Worm (Caenorhabditis elegans) whole organism, L3 larva: ENCODE data around the gene C35B1.8.
A peak's percentile ranks its signal among the peaks of the same experiment; 100 is the strongest.

ENCODE experiments used
- aly-2 ChIP-seq: fragments of 150-350 bp; optimal IDR thresholded peaks from 2 replicates; lab custom pipeline; 2014; ENCODE audit warnings: missing biosample characterization, missing genetic modification characterization
- ama-1 ChIP-seq: fragments of 150-350 bp; optimal IDR thresholded peaks from 2 replicates; lab custom pipeline; 2018
- ceh-16 ChIP-seq: sonication (generic microtip); optimal IDR thresholded peaks from 2 replicates; lab custom pipeline; 2017; ENCODE audit warnings: missing biosample characterization, missing genetic modification characterization
- ceh-28 ChIP-seq: fragments of 150-350 bp; optimal IDR thresholded peaks from 2 replicates; lab custom pipeline; 2014; ENCODE audit warnings: missing biosample characterization, missing genetic modification reagents, missing genetic modification characterization
- ceh-82 ChIP-seq: fragments of 150-350 bp; optimal IDR thresholded peaks from 2 replicates; lab custom pipeline; 2014; ENCODE audit warnings: missing biosample characterization, missing genetic modification characterization
- ceh-9 ChIP-seq: sonication (generic microtip); optimal IDR thresholded peaks from 2 replicates; lab custom pipeline; 2018; ENCODE audit warnings: missing biosample characterization, missing genetic modification characterization
- daf-12 ChIP-seq: fragments of 150-350 bp; optimal IDR thresholded peaks from 2 replicates; lab custom pipeline; 2014; ENCODE audit warnings: missing biosample characterization, missing genetic modification reagents, missing genetic modification characterization
- egl-27 ChIP-seq: sonication (generic microtip); optimal IDR thresholded peaks from 4 replicates; lab custom pipeline; 2017; ENCODE audit warnings: missing biosample characterization, missing genetic modification reagents, missing genetic modification characterization
- egl-5 ChIP-seq: fragments of 150-350 bp; optimal IDR thresholded peaks from 2 replicates; lab custom pipeline; 2017; ENCODE audit warnings: missing biosample characterization, missing genetic modification reagents, missing genetic modification characterization, inconsistent platforms
- elt-1 ChIP-seq: fragments of 150-350 bp; optimal IDR thresholded peaks from 2 replicates; lab custom pipeline; 2014; ENCODE audit warnings: missing biosample characterization, missing genetic modification characterization
- elt-2 ChIP-seq: sonication (generic microtip); optimal IDR thresholded peaks from 2 replicates; lab custom pipeline; 2016; ENCODE audit warnings: missing genetic modification reagents, mild to moderate bottlenecking, missing genetic modification characterization, missing compliant biosample characterization
- elt-3 ChIP-seq, 3 experiments: fragments of 150-350 bp in 1 of 3; sonication (generic microtip) in 2 of 3; optimal IDR thresholded peaks; 2 replicates in 2 of 3; 4 replicates in 1 of 3; lab custom pipeline; 2014 to 2017; ENCODE audit warnings: missing biosample characterization in 3 of 3, missing genetic modification characterization in 3 of 3
- fkh-10 ChIP-seq: sonication (generic microtip); optimal IDR thresholded peaks from 2 replicates; lab custom pipeline; 2017; ENCODE audit warnings: missing biosample characterization, missing genetic modification reagents, missing genetic modification characterization
- fkh-2 ChIP-seq: fragments of 150-350 bp; optimal IDR thresholded peaks from 2 replicates; lab custom pipeline; 2014; ENCODE audit warnings: missing biosample characterization, missing genetic modification reagents, missing genetic modification characterization
- fos-1 ChIP-seq: fragments of 150-350 bp; optimal IDR thresholded peaks from 2 replicates; lab custom pipeline; 2014; ENCODE audit warnings: missing biosample characterization, missing genetic modification characterization
- hmg-11 ChIP-seq: sonication (generic microtip); optimal IDR thresholded peaks from 2 replicates; lab custom pipeline; 2016; ENCODE audit warnings: missing genetic modification characterization, missing compliant biosample characterization
- lin-15B ChIP-seq: fragments of 150-350 bp; optimal IDR thresholded peaks from 2 replicates; lab custom pipeline; 2014; ENCODE audit warnings: missing biosample characterization, missing genetic modification characterization
- lin-39 ChIP-seq: fragments of 150-350 bp; optimal IDR thresholded peaks from 2 replicates; lab custom pipeline; 2018; ENCODE audit warnings: missing biosample characterization, missing genetic modification reagents, missing genetic modification characterization
- lsy-12 ChIP-seq: sonication (generic microtip); optimal IDR thresholded peaks from 2 replicates; lab custom pipeline; 2016; ENCODE audit warnings: mild to moderate bottlenecking, missing genetic modification characterization, missing compliant biosample characterization
- mdl-1 ChIP-seq: fragments of 150-350 bp; optimal IDR thresholded peaks from 2 replicates; lab custom pipeline; 2014; ENCODE audit warnings: missing biosample characterization, missing genetic modification characterization
- mml-1 ChIP-seq: fragments of 150-350 bp; sonication (generic microtip); optimal IDR thresholded peaks from 3 replicates; lab custom pipeline; 2014; ENCODE audit warnings: missing biosample characterization, missing genetic modification characterization
- nfya-1 ChIP-seq: sonication (generic microtip); optimal IDR thresholded peaks from 2 replicates; lab custom pipeline; 2017; ENCODE audit warnings: missing genetic modification characterization, mild to moderate bottlenecking, missing compliant biosample characterization, antibody characterized with exemption, moderate library complexity; ENCODE audit not compliant: insufficient read depth
- nhr-11 ChIP-seq: fragments of 150-350 bp; optimal IDR thresholded peaks from 2 replicates; lab custom pipeline; 2014; ENCODE audit warnings: missing biosample characterization, missing genetic modification characterization
- nhr-23 ChIP-seq: fragments of 150-350 bp; optimal IDR thresholded peaks from 2 replicates; lab custom pipeline; 2014; ENCODE audit warnings: missing biosample characterization, missing genetic modification reagents, missing genetic modification characterization
- nhr-28 ChIP-seq: fragments of 150-350 bp; optimal IDR thresholded peaks from 2 replicates; lab custom pipeline; 2014; ENCODE audit warnings: missing biosample characterization, missing genetic modification characterization
- nhr-43 ChIP-seq: sonication (generic microtip); optimal IDR thresholded peaks from 2 replicates; lab custom pipeline; 2016; ENCODE audit warnings: mild to moderate bottlenecking, missing genetic modification characterization, missing compliant biosample characterization; ENCODE audit not compliant: poor library complexity, severe bottlenecking
- nhr-67 ChIP-seq: fragments of 150-350 bp; optimal IDR thresholded peaks from 2 replicates; lab custom pipeline; 2014; ENCODE audit warnings: missing biosample characterization, missing genetic modification characterization
- nhr-77 ChIP-seq: fragments of 150-350 bp; optimal IDR thresholded peaks from 2 replicates; lab custom pipeline; 2014; ENCODE audit warnings: missing biosample characterization, missing genetic modification characterization
- pha-4 ChIP-seq: fragments of 150-350 bp; optimal IDR thresholded peaks from 2 replicates; lab custom pipeline; 2014; ENCODE audit warnings: missing biosample characterization, missing genetic modification reagents, missing genetic modification characterization
- pqm-1 ChIP-seq: fragments of 150-350 bp; optimal IDR thresholded peaks from 2 replicates; lab custom pipeline; 2017; ENCODE audit warnings: missing biosample characterization, missing genetic modification characterization, inconsistent platforms
- sea-2 ChIP-seq: fragments of 150-350 bp; sonication (generic microtip); optimal IDR thresholded peaks from 4 replicates; lab custom pipeline; 2014; ENCODE audit warnings: missing biosample characterization, missing genetic modification reagents, missing genetic modification characterization
- skn-1 ChIP-seq: fragments of 150-350 bp; optimal IDR thresholded peaks from 2 replicates; lab custom pipeline; 2014; ENCODE audit warnings: missing biosample characterization, missing genetic modification characterization
- snpc-4 ChIP-seq: fragments of 150-350 bp; optimal IDR thresholded peaks from 2 replicates; lab custom pipeline; 2014; ENCODE audit warnings: missing biosample characterization, missing genetic modification characterization
- tbx-2 ChIP-seq: sonication (generic microtip); optimal IDR thresholded peaks from 2 replicates; lab custom pipeline; 2016; ENCODE audit warnings: mild to moderate bottlenecking, missing genetic modification characterization, missing compliant biosample characterization
- unc-39 ChIP-seq: sonication (generic microtip); optimal IDR thresholded peaks from 4 replicates; lab custom pipeline; 2017; ENCODE audit warnings: missing biosample characterization, missing genetic modification characterization
- zag-1 ChIP-seq: fragments of 150-350 bp; optimal IDR thresholded peaks from 2 replicates; lab custom pipeline; 2014; ENCODE audit warnings: missing biosample characterization, missing genetic modification characterization
- ztf-4 ChIP-seq: fragments of 150-350 bp; optimal IDR thresholded peaks from 2 replicates; lab custom pipeline; 2014; ENCODE audit warnings: missing biosample characterization, missing genetic modification characterization

C35B1.8 gene

DNA sequence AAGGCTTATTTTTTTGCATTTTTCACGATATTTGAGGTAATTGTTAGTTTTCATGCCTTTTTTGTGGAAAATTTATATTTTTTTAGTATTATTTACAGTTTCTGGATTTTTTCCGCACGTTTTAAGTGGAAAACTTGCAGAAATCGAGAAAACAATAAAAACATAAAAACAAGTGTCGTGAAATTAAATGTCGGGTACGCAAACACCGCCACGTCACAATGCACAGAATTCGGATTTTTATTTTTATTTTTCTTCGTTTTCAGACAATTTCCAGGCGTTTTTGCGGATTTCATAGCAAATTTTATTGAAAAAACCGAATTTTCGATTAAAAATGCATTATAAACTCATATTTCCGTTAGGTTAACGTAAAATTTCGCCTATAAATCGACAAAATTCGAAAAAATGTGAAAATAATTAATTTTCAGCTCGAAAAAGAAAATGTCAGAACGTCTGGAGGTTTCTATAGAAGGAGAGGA, 7.0 kb upstream of the C35B1.8 start, which contains the start of gene C35B1.2:
Gene C35B1.2 (plus strand): TSS at position 426 of the 476 bp plus-strand sequence.
- peak; percentile 4 for TF ChIP-seq hmg-11 (tag; lab: Kevin White, UChicago)
- TF ChIP-seq lin-15B (tag; lab: Kevin White, UChicago): peak; percentile 2
- no peak for TF ChIP-seq mml-1
- TF ChIP-seq egl-5 (tag; lab: Kevin White, UChicago): no peak
- TF ChIP-seq nfya-1 (tag; lab: Kevin White, UChicago): peak; percentile 14
- no peak for TF ChIP-seq ceh-28

DNA sequence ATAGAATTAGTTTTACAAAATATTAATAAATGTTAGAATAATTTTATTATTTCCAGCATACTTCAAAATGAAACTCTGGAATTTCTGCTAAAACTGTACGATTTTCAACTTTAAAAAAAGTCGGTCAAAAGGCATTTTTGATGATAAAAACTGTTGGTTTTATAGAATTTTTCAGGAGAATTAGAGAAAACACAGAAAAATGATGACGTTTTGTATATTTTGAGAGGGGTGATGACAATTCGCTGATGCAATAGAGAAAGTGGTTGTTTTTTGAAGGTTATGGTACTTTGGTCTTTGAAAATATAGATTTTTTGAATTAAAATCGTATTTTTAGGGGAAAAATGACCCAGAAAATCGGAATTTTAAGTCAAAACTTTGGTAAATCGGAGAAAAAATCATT, 6.2 kb upstream of the C35B1.8 start:
- TF ChIP-seq skn-1 (tag; lab: Kevin White, UChicago) (peak; percentile 98), elt-2 (tag; lab: Kevin White, UChicago) (peak; percentile 65), pqm-1 (tag; lab: Kevin White, UChicago) (peak; percentile 47), pha-4 (peak; percentile 30), mml-1 (no peak)

- TF ChIP-seq daf-12 (tag; lab: Kevin White, UChicago) (no peak), ceh-9 (tag; lab: Kevin White, UChicago) (no peak)
These were observed 5.3 kb upstream of the C35B1.8 start, which contains the start of gene C35B1.5 for ce11 chrIV:4084109-4084508. TSS of gene C35B1.5 (minus strand) at chrIV:4084209.

DNA sequence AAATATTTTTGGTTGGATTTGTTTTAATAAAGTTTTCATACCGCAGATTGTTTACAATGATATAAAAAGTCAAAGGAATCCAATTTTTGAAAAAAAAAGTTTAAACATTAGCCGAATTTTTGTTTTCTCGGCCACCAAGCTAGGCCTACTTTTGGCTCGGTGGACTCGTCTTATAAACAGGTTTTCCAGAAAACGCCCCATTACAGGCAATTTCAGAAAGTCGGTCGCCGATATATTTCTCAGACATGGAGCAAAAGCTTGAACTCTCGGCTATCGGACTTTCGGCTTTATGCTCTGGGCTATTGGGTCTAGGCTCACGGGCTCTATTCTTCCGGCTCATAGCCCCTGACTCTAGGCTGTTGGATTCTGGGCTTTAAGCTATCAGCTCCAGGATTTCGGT, 4.3 kb upstream of the C35B1.8 start:
- peak; percentile 52 for TF ChIP-seq ama-1
- no peak for TF ChIP-seq lsy-12 (tag; lab: Kevin White, UChicago)
- TF ChIP-seq, all 47 proteins: peak for 1

- TF ChIP-seq ceh-82 (tag; lab: Kevin White, UChicago) (no peak), elt-1 (tag; lab: Kevin White, UChicago) (no peak), fkh-10 (no peak), zag-1 (tag; lab: Kevin White, UChicago) (no peak), nhr-28 (no peak), aly-2 (tag; lab: Kevin White, UChicago) (no peak), elt-2 (tag; lab: Kevin White, UChicago) (no peak), nhr-77 (tag; lab: Kevin White, UChicago) (no peak), lin-15B (tag; lab: Kevin White, UChicago) (no peak)
These were observed 3.8 kb upstream of the C35B1.8 start for ce11 chrIV:4082599-4082998.

DNA sequence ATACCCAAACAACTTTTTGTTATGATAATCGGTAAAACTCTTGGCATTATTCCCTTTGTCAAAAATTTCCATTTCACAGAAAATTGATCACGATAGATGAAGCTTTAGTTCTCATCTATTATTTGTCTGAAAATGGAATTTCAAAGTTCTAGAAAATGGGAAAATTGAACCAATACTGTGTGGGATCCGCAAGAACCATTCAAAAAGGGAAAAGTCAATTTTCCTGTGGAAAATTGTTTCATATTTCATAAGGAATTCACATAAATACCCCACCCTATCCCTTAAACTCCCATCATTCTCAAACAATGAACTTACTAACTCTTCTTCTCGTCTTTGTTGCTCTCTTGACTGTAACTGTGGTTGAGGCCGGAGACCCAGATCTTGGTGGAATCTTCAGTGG, 2.0 kb upstream of the C35B1.8 start, which contains the start of the genes C35B1.9 and C35B1.3:
Gene C35B1.9 (minus strand): TSS at position 101 of the 400 bp plus-strand sequence.
Gene C35B1.3 (plus strand): TSS at position 306 of the 400 bp plus-strand sequence.
- no peak for TF ChIP-seq nhr-28
- TF ChIP-seq daf-12 (tag; lab: Kevin White, UChicago): no peak
- no peak for TF ChIP-seq snpc-4 (tag; lab: Kevin White, UChicago)
- TF ChIP-seq lin-39: no peak
- no peak for TF ChIP-seq mdl-1
- TF ChIP-seq ceh-16 (tag; lab: Kevin White, UChicago): no peak
- no peak for TF ChIP-seq nhr-23 (tag; lab: Kevin White, UChicago)
- TF ChIP-seq tbx-2 (tag; lab: Kevin White, UChicago): no peak
- no peak for TF ChIP-seq nhr-11
- TF ChIP-seq nhr-77 (tag; lab: Kevin White, UChicago): no peak
- TF ChIP-seq sea-2 (GFP tag; lab: Kevin White, UChicago): no peak
- TF ChIP-seq nhr-67 (tag; lab: Kevin White, UChicago): no peak
- TF ChIP-seq nfya-1 (tag; lab: Kevin White, UChicago): no peak
- TF ChIP-seq zag-1 (tag; lab: Kevin White, UChicago): no peak
- TF ChIP-seq ztf-4: no peak
- TF ChIP-seq, all 47 proteins: peak for 0

- TF ChIP-seq nhr-28 (no peak), elt-1 (tag; lab: Kevin White, UChicago) (no peak), elt-2 (tag; lab: Kevin White, UChicago) (no peak), fkh-2 (tag; lab: Kevin White, UChicago) (no peak), tbx-2 (tag; lab: Kevin White, UChicago) (no peak), egl-27 (tag; lab: Kevin White, UChicago) (no peak), fos-1 (tag; lab: Kevin White, UChicago) (no peak), nfya-1 (tag; lab: Kevin White, UChicago) (no peak), lin-39 (no peak), unc-39 (no peak), elt-3 (tag; optimal IDR thresholded peaks at IDR 0.05; lab: Kevin White, UChicago) (no peak), nhr-77 (tag; lab: Kevin White, UChicago) (no peak), lin-15B (tag; lab: Kevin White, UChicago) (no peak), ceh-16 (tag; lab: Kevin White, UChicago) (no peak), pha-4 (no peak), nhr-43 (tag; lab: Kevin White, UChicago) (no peak), ceh-28 (no peak), zag-1 (tag; lab: Kevin White, UChicago) (no peak)
These were observed 713 bp upstream of the C35B1.8 start, which contains the start of gene C35B1.4 for ce11 chrIV:4079514-4079913. TSS of gene C35B1.4 (plus strand) at chrIV:4079814.
